Worm (Caenorhabditis elegans) whole organism, midembryonic: ENCODE measurements around the gene Y54G11A.9.
"Not testable (repeated sequence)": the region's sequence is repeated elsewhere in the genome, so short reads cannot be mapped to it uniquely, and the experiment has no call there.

Experiments
- cog-1 ChIP-seq: sonication (generic microtip); optimal IDR thresholded peaks from 2 replicates; lab custom pipeline; 2016; ENCODE audit warnings: missing genetic modification characterization, missing compliant biosample characterization
- klf-2 ChIP-seq: fragments of 200-800 bp; sonication (Bioruptor generic); conservative IDR thresholded peaks from 2 replicates; pipeline ENCODE4 v1.3.6; 2022; ENCODE audit warnings: missing genetic modification reagents, missing genetic modification characterization, missing compliant biosample characterization
- med-1 ChIP-seq: sonication (generic microtip); optimal IDR thresholded peaks from 2 replicates; lab custom pipeline; 2017; ENCODE audit warnings: missing genetic modification characterization, mild to moderate bottlenecking, missing compliant biosample characterization, antibody characterized with exemption, missing genetic modification reagents; ENCODE audit not compliant: insufficient read depth
- ref-1 ChIP-seq: fragments of 200-800 bp; sonication (Bioruptor generic); conservative IDR thresholded peaks from 2 replicates; pipeline ENCODE4 v1.3.6; 2022; ENCODE audit warnings: missing genetic modification reagents, missing genetic modification characterization, missing compliant biosample characterization
- ztf-29 ChIP-seq: fragments of 200-800 bp; sonication (Bioruptor generic); IDR thresholded peaks from 2 replicates; pipeline ENCODE4 v1.3.6; 2022; ENCODE audit warnings: missing genetic modification reagents, missing genetic modification characterization, missing compliant biosample characterization

ce11 chrII:14306160-14306559, 40.1 kb downstream of the Y54G11A.9 start, which contains the start of gene ctl-1:
- TF ChIP-seq med-1 (GFP tag; lab: Kevin White, UChicago); ref-1 (GFP tag; lab: Robert Waterston, UW); cog-1; klf-2 (GFP tag; lab: Robert Waterston, UW); ztf-29: not testable (repeated sequence)
